Worm (Caenorhabditis elegans) whole organism, L4 larva: ENCODE results near the gene C16C8.22.

Experiments used
- F10B5.3 ChIP-seq: sonication (generic microtip); optimal IDR thresholded peaks from 2 replicates; lab custom pipeline; 2016; ENCODE audit warnings: mild to moderate bottlenecking, missing genetic modification characterization, missing compliant biosample characterization
- F37D6.2 ChIP-seq: sonication (generic microtip); optimal IDR thresholded peaks from 2 replicates; lab custom pipeline; 2016; ENCODE audit warnings: mild to moderate bottlenecking, missing genetic modification characterization, missing compliant biosample characterization
- F49E8.2 ChIP-seq: sonication (generic microtip); optimal IDR thresholded peaks from 2 replicates; lab custom pipeline; 2016; ENCODE audit warnings: missing compliant biosample characterization, mild to moderate bottlenecking, missing genetic modification characterization, borderline replicate concordance
- Y5F2A.4 ChIP-seq: fragments of 200-800 bp; sonication (Bioruptor generic); optimal IDR thresholded peaks from 2 replicates; lab custom pipeline; 2018; ENCODE audit warnings: mild to moderate bottlenecking, missing genetic modification characterization, missing compliant biosample characterization
- ZK337.2 ChIP-seq: fragments of 200-800 bp; sonication (Bioruptor generic); IDR thresholded peaks from 2 replicates; pipeline ENCODE4 v1.3.6; 2022; ENCODE audit warnings: missing genetic modification reagents, missing genetic modification characterization, missing compliant biosample characterization
- aly-2 ChIP-seq: sonication (generic microtip); optimal IDR thresholded peaks from 2 replicates; lab custom pipeline; 2018; ENCODE audit warnings: missing biosample characterization, missing genetic modification characterization
- ama-1 ChIP-seq: fragments of 150-350 bp; optimal IDR thresholded peaks from 2 replicates; lab custom pipeline; 2014; ENCODE audit warnings: inconsistent platforms, mixed read lengths
- ceh-62 ChIP-seq: sonication (generic microtip); optimal IDR thresholded peaks from 2 replicates; lab custom pipeline; 2017; ENCODE audit warnings: missing biosample characterization, missing genetic modification characterization
- ceh-82 ChIP-seq: sonication (generic microtip); optimal IDR thresholded peaks from 2 replicates; lab custom pipeline; 2017; ENCODE audit warnings: missing biosample characterization, missing genetic modification characterization
- ces-1 ChIP-seq: fragments of 150-350 bp; sonication (generic microtip); optimal IDR thresholded peaks from 4 replicates; lab custom pipeline; 2014; ENCODE audit warnings: missing biosample characterization, missing genetic modification reagents, missing genetic modification characterization
- ctbp-1 ChIP-seq: fragments of 200-800 bp; sonication (Bioruptor generic); IDR thresholded peaks from 2 replicates; pipeline ENCODE4 v1.3.6; 2022; ENCODE audit warnings: missing genetic modification reagents, missing genetic modification characterization, missing compliant biosample characterization
- daf-12 ChIP-seq: fragments of 150-350 bp; optimal IDR thresholded peaks from 2 replicates; lab custom pipeline; 2014; ENCODE audit warnings: missing biosample characterization, missing genetic modification reagents, missing genetic modification characterization
- daf-8 ChIP-seq: fragments of 200-800 bp; sonication (Bioruptor generic); IDR thresholded peaks from 2 replicates; pipeline ENCODE4 v1.3.6; 2022; ENCODE audit warnings: missing genetic modification characterization, missing compliant biosample characterization
- dpl-1 ChIP-seq: fragments of 150-350 bp; optimal IDR thresholded peaks from 2 replicates; lab custom pipeline; 2014; ENCODE audit warnings: missing biosample characterization, missing genetic modification reagents, missing genetic modification characterization
- duxl-1 ChIP-seq: sonication (generic microtip); optimal IDR thresholded peaks from 2 replicates; lab custom pipeline; 2016; ENCODE audit warnings: mild to moderate bottlenecking, missing genetic modification characterization, moderate library complexity, missing compliant biosample characterization; ENCODE audit not compliant: poor library complexity
- egl-27 ChIP-seq: sonication (generic microtip); optimal IDR thresholded peaks from 3 replicates; lab custom pipeline; 2017; ENCODE audit warnings: missing biosample characterization, missing genetic modification reagents, missing genetic modification characterization
- gei-8 ChIP-seq: fragments of 200-800 bp; sonication (Bioruptor generic); optimal IDR thresholded peaks from 2 replicates; lab custom pipeline; 2018; ENCODE audit warnings: mild to moderate bottlenecking, missing genetic modification characterization, missing compliant biosample characterization
- hmg-1.1 ChIP-seq: fragments of 200-800 bp; sonication (Bioruptor generic); IDR thresholded peaks from 2 replicates; pipeline ENCODE4 v1.3.6; 2022; ENCODE audit warnings: missing genetic modification reagents, missing genetic modification characterization, missing compliant biosample characterization
- jun-1 ChIP-seq: fragments of 150-350 bp; optimal IDR thresholded peaks from 2 replicates; lab custom pipeline; 2014; ENCODE audit warnings: missing biosample characterization, missing genetic modification reagents, missing genetic modification characterization
- lin-13 ChIP-seq: fragments of 150-350 bp; optimal IDR thresholded peaks from 2 replicates; lab custom pipeline; 2014; ENCODE audit warnings: missing biosample characterization, missing genetic modification reagents, missing genetic modification characterization
- lin-15B ChIP-seq: fragments of 150-350 bp; sonication (generic microtip); optimal IDR thresholded peaks from 3 replicates; lab custom pipeline; 2014; ENCODE audit warnings: missing biosample characterization, missing genetic modification characterization
- lin-29 ChIP-seq: fragments of 200-800 bp; sonication (Bioruptor generic); IDR thresholded peaks from 2 replicates; pipeline ENCODE4 v1.3.6; 2022; ENCODE audit warnings: missing genetic modification reagents, missing genetic modification characterization, missing compliant biosample characterization
- lin-38 ChIP-seq: fragments of 200-800 bp; sonication (Bioruptor generic); IDR thresholded peaks from 2 replicates; pipeline ENCODE4 v1.3.6; 2022; ENCODE audit warnings: missing genetic modification reagents, missing genetic modification characterization, missing compliant biosample characterization
- lsy-2 ChIP-seq, 2 experiments: fragments of 150-350 bp in 1 of 2; sonication (generic microtip) in 1 of 2; optimal IDR thresholded peaks; 2 replicates each; lab custom pipeline; 2014 to 2017; ENCODE audit warnings: missing biosample characterization in 2 of 2, missing genetic modification characterization in 2 of 2
- mdl-1 ChIP-seq, 2 experiments: fragments of 150-350 bp in 1 of 2; sonication (generic microtip) in 1 of 2; optimal IDR thresholded peaks; 2 replicates each; lab custom pipeline; 2014 to 2017; ENCODE audit warnings: missing biosample characterization in 2 of 2, missing genetic modification characterization in 2 of 2
- mdt-29 ChIP-seq: fragments of 200-800 bp; sonication (Bioruptor generic); IDR thresholded peaks from 2 replicates; pipeline ENCODE4 v1.3.6; 2022; ENCODE audit warnings: missing genetic modification reagents, missing genetic modification characterization, missing compliant biosample characterization
- mxl-3 ChIP-seq: fragments of 200-800 bp; sonication (Bioruptor generic); optimal IDR thresholded peaks from 2 replicates; lab custom pipeline; 2018; ENCODE audit warnings: mild to moderate bottlenecking, missing genetic modification characterization, missing compliant biosample characterization
- nhr-10 ChIP-seq: fragments of 150-350 bp; optimal IDR thresholded peaks from 2 replicates; lab custom pipeline; 2014; ENCODE audit warnings: missing biosample characterization, missing genetic modification characterization
- nhr-102 ChIP-seq: sonication (generic microtip); optimal IDR thresholded peaks from 2 replicates; lab custom pipeline; 2016; ENCODE audit warnings: mild to moderate bottlenecking, missing genetic modification characterization, moderate library complexity, missing compliant biosample characterization
- nhr-237 ChIP-seq: sonication (generic microtip); optimal IDR thresholded peaks from 2 replicates; lab custom pipeline; 2017; ENCODE audit warnings: missing biosample characterization, missing genetic modification characterization
- nhr-28 ChIP-seq: fragments of 150-350 bp; optimal IDR thresholded peaks from 2 replicates; lab custom pipeline; 2014; ENCODE audit warnings: missing biosample characterization, missing genetic modification characterization
- nhr-76 ChIP-seq: fragments of 150-350 bp; optimal IDR thresholded peaks from 2 replicates; lab custom pipeline; 2014; ENCODE audit warnings: missing biosample characterization, missing genetic modification characterization
- nhr-77 ChIP-seq: fragments of 150-350 bp; optimal IDR thresholded peaks from 2 replicates; lab custom pipeline; 2014; ENCODE audit warnings: missing biosample characterization, missing genetic modification characterization
- rbr-2 ChIP-seq: sonication (generic microtip); optimal IDR thresholded peaks from 2 replicates; lab custom pipeline; 2016; ENCODE audit warnings: missing genotype, missing genetic modification characterization, missing compliant biosample characterization
- set-16 ChIP-seq: fragments of 200-800 bp; sonication (Bioruptor generic); IDR thresholded peaks from 2 replicates; pipeline ENCODE4 v1.3.6; 2022; ENCODE audit warnings: missing genetic modification reagents, missing genetic modification characterization, missing compliant biosample characterization
- skn-1 ChIP-seq: fragments of 150-350 bp; optimal IDR thresholded peaks from 2 replicates; lab custom pipeline; 2014; ENCODE audit warnings: missing biosample characterization, missing genetic modification characterization
- spr-3 ChIP-seq: fragments of 200-800 bp; sonication (Bioruptor generic); optimal IDR thresholded peaks from 2 replicates; lab custom pipeline; 2018; ENCODE audit warnings: mild to moderate bottlenecking, missing genetic modification characterization, missing compliant biosample characterization
- vab-7 ChIP-seq: fragments of 200-800 bp; sonication (Bioruptor generic); IDR thresholded peaks from 2 replicates; pipeline ENCODE4 v1.3.6; 2022; ENCODE audit warnings: missing genetic modification reagents, missing genetic modification characterization, missing compliant biosample characterization
- zip-2 ChIP-seq: fragments of 150-350 bp; optimal IDR thresholded peaks from 2 replicates; lab custom pipeline; 2014; ENCODE audit warnings: missing biosample characterization, missing genetic modification characterization
- ztf-11 ChIP-seq: fragments of 150-350 bp; optimal IDR thresholded peaks from 2 replicates; lab custom pipeline; 2014; ENCODE audit warnings: missing biosample characterization, missing genetic modification characterization

C16C8.22 gene

DNA sequence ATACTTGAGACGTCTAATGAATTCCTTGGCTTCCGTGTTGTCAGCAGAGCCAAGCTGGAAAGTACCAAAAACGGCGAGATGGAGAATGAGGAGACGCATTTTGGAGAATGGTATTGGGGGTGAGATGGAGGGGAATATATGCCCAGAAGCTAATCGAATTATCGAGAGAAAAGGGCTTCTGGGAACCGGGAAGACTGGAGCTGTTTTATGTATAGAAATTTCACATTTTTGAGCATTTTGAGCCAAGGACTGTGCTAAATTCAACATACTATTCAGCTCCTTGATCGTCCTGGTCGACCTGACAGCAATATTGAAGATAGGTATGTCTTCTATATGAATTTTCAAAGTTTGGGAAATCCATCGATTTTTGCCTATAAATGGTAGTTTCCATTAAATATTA lies 17.0 kb upstream of the C16C8.22 start, which contains the start of gene C16C8.7:
TSS of gene C16C8.7 (minus strand) at position 101 of the 400 bp plus-strand sequence.
- no peak for TF ChIP-seq aly-2 (tag; lab: Kevin White, UChicago)
- no peak for TF ChIP-seq lsy-2 (tag; optimal IDR thresholded peaks at IDR 0.05; lab: Kevin White, UChicago)
- TF ChIP-seq nhr-28 (tag; lab: Kevin White, UChicago): no peak
- no peak for TF ChIP-seq ceh-82 (tag; lab: Kevin White, UChicago)
- TF ChIP-seq lin-38 (GFP tag; lab: Robert Waterston, UW): no peak
- TF ChIP-seq zip-2 (tag; lab: Kevin White, UChicago): no peak
- no peak for TF ChIP-seq nhr-10 (tag; lab: Kevin White, UChicago)
- TF ChIP-seq hmg-1.1 (GFP tag; lab: Robert Waterston, UW): no peak
- TF ChIP-seq F49E8.2 (tag; lab: Kevin White, UChicago): no peak
- TF ChIP-seq dpl-1 (GFP tag; lab: Kevin White, UChicago): no peak
- no peak for TF ChIP-seq daf-8
- no peak for TF ChIP-seq gei-8 (GFP tag; lab: Kevin White, UChicago)
- TF ChIP-seq, all 104 proteins: peak for 0

ce11 chrII:3459199-3459598 lies 16.1 kb upstream of the C16C8.22 start:
- no peak for TF ChIP-seq ctbp-1 (GFP tag; lab: Robert Waterston, UW)
- TF ChIP-seq jun-1 (tag; lab: Kevin White, UChicago): no peak
- no peak for TF ChIP-seq ces-1 (GFP tag; lab: Kevin White, UChicago)
- TF ChIP-seq mdt-29: no peak
- TF ChIP-seq lin-13 (GFP tag; lab: Kevin White, UChicago): no peak
- no peak for TF ChIP-seq duxl-1 (tag; lab: Kevin White, UChicago)
- no peak for TF ChIP-seq ama-1 (lab: Kevin White, UChicago)
- TF ChIP-seq nhr-102: no peak
- TF ChIP-seq rbr-2 (tag; lab: Kevin White, UChicago): no peak
- no peak for TF ChIP-seq Y5F2A.4 (GFP tag; lab: Kevin White, UChicago)
- no peak for TF ChIP-seq lin-29 (GFP tag; lab: Robert Waterston, UW)
- TF ChIP-seq spr-3 (GFP tag; lab: Kevin White, UChicago): no peak
- no peak for TF ChIP-seq egl-27 (tag; lab: Kevin White, UChicago)

- TF ChIP-seq nhr-76 (tag; lab: Kevin White, UChicago): no peak
- TF ChIP-seq mxl-3: no peak
- no peak for TF ChIP-seq daf-12 (tag; lab: Kevin White, UChicago)
- TF ChIP-seq lin-15B (tag; lab: Kevin White, UChicago): no peak
- TF ChIP-seq ZK337.2 (GFP tag; lab: Robert Waterston, UW): no peak
- no peak for TF ChIP-seq nhr-77 (tag; lab: Kevin White, UChicago)
- no peak for TF ChIP-seq vab-7 (GFP tag; lab: Robert Waterston, UW)
- TF ChIP-seq skn-1 (tag; lab: Kevin White, UChicago): no peak
- no peak for TF ChIP-seq dpl-1 (GFP tag; lab: Kevin White, UChicago)
- TF ChIP-seq set-16 (GFP tag; lab: Robert Waterston, UW): no peak
- TF ChIP-seq F10B5.3 (tag; lab: Kevin White, UChicago): no peak
- no peak for TF ChIP-seq ztf-11 (tag; lab: Kevin White, UChicago)
- no peak for TF ChIP-seq mdl-1 (tag; optimal IDR thresholded peaks at IDR 0.05; lab: Kevin White, UChicago)
- no peak for TF ChIP-seq nhr-237 (tag; lab: Kevin White, UChicago)
- no peak for TF ChIP-seq F37D6.2 (tag; lab: Kevin White, UChicago)
- no peak for TF ChIP-seq ceh-62
- no peak for TF ChIP-seq nhr-28 (tag; lab: Kevin White, UChicago)
- no peak for TF ChIP-seq lin-29 (GFP tag; lab: Robert Waterston, UW)
- TF ChIP-seq ceh-82 (tag; lab: Kevin White, UChicago): no peak
Measured at ce11 chrII:3458209-3458608, 15.2 kb upstream of the C16C8.22 start, which contains the start of the genes C16C8.26 and C16C8.19. Gene C16C8.26, minus strand, starts transcription at chrII:3458309. Gene C16C8.19, plus strand, starts transcription at chrII:3458487.
